Worm (Caenorhabditis elegans): ENCODE results near the gene T14B4.3.

The T14B4.3 gene

DNA sequence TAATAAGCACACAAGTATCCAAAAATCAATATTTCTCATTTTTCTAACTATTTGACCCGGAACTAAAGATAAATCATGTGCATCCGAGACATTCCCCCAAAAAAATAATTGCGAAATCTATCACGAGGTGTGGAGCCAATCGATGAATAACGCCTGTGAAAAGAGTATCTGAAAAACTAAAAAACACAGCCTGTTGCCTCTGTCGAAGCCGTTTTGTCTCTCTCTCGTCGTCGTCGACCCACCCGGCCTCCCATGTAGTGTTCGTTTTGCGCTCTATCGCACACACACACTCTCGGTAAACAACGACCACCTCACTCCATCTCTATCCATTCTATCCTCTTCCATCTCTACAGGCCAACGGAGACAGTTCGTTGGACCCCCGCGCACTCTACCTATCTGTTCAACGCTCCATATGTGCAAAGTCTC lies 48.0 kb downstream of the T14B4.3 start (continued):
- TF ChIP-seq hmg-20 (GFP tag; IDR thresholded peaks at IDR 0.05) (no peak), cebp-2 (GFP tag; IDR thresholded peaks at IDR 0.05) (0 out of 2 replicates have a peak, but pooled peaks have one; percentile 15), efl-1 (GFP tag; optimal IDR thresholded peaks at IDR 0.05) (no peak), ZK185.1 (tag; optimal IDR thresholded peaks at IDR 0.05; ENCODE audit: poor library complexity, severe bottlenecking) (no peak), hrde-1 (tag; optimal IDR thresholded peaks at IDR 0.05; ENCODE audit: borderline replicate concordance) (no peak), repo-1 (tag; optimal IDR thresholded peaks at IDR 0.05) (no peak), sea-2 (GFP tag; IDR thresholded peaks at IDR 0.05) (no peak), snpc-4 (GFP tag; optimal IDR thresholded peaks at IDR 0.05) (no peak), snpc-4 (tag; optimal IDR thresholded peaks at IDR 0.05) (peak in 2 of 4 experiments; percentile 12 to 22), Y67H2A.10 (GFP tag; conservative IDR thresholded peaks at IDR 0.05) (0 out of 2 replicates have a peak, but pooled peaks have one; percentile 58), nhr-80 (tag; optimal IDR thresholded peaks at IDR 0.05) (peak; percentile 58), ets-4 (GFP tag; optimal IDR thresholded peaks at IDR 0.05) (no peak), F49E8.2 (tag; optimal IDR thresholded peaks at IDR 0.05; ENCODE audit: insufficient read depth) (no peak), ztf-18 (tag; optimal IDR thresholded peaks at IDR 0.05) (peak; percentile 39), T07F8.4 (tag; optimal IDR thresholded peaks at IDR 0.05) (no peak), hlh-26 (GFP tag; conservative IDR thresholded peaks at IDR 0.05) (no peak), mcd-1 (GFP tag; IDR thresholded peaks at IDR 0.05) (peak; percentile 70), atf-7 (tag; optimal IDR thresholded peaks at IDR 0.05) (no peak), K12H6.12 (tag; optimal IDR thresholded peaks at IDR 0.05) (peak; percentile 91), F57A8.1 (GFP tag; optimal IDR thresholded peaks at IDR 0.05) (no peak), aptf-2 (GFP tag; conservative IDR thresholded peaks at IDR 0.05) (no peak), lin-40 (tag; optimal IDR thresholded peaks at IDR 0.05) (peak; percentile 23), unc-62 (GFP tag; optimal IDR thresholded peaks at IDR 0.05) (no peak), ztf-3 (GFP tag; optimal IDR thresholded peaks at IDR 0.05) (no peak), pbrm-1 (GFP tag; IDR thresholded peaks at IDR 0.05) (0 out of 2 replicates have a peak, but pooled peaks have one; percentile 33), somi-1 (GFP tag; optimal IDR thresholded peaks at IDR 0.05) (peak; percentile 52), ceh-91 (GFP tag; IDR thresholded peaks at IDR 0.05) (no peak), Y53F4B.3 (GFP tag; IDR thresholded peaks at IDR 0.05) (no peak), F52B5.7 (tag; optimal IDR thresholded peaks at IDR 0.05) (no peak), rec-8 (tag; optimal IDR thresholded peaks at IDR 0.05) (no peak), F57C9.4 (tag; optimal IDR thresholded peaks at IDR 0.05) (no peak), K11D2.4 (GFP tag; IDR thresholded peaks at IDR 0.05) (no peak; the same call in 1 of the 2 replicates), pha-4 (tag; optimal IDR thresholded peaks at IDR 0.05) (no peak), zim-3 (tag; optimal IDR thresholded peaks at IDR 0.05) (no peak), ztf-28 (GFP tag; IDR thresholded peaks at IDR 0.05) (no peak), ztf-25 (GFP tag; IDR thresholded peaks at IDR 0.05) (no peak), mel-28 (tag; optimal IDR thresholded peaks at IDR 0.05; ENCODE audit: borderline replicate concordance) (no peak), F22D6.2 (tag; optimal IDR thresholded peaks at IDR 0.05) (no peak), nhr-120 (GFP tag; IDR thresholded peaks at IDR 0.05) (no peak), B0019.2 (GFP tag; conservative IDR thresholded peaks at IDR 0.05) (no peak), Y79H2A.3 (GFP tag; conservative IDR thresholded peaks at IDR 0.05) (no peak), chd-7 (tag; optimal IDR thresholded peaks at IDR 0.05) (no peak), F55B11.4 (tag; optimal IDR thresholded peaks at IDR 0.05; ENCODE audit: borderline replicate concordance, insufficient read depth) (no peak), tlf-1 (GFP tag; optimal IDR thresholded peaks at IDR 0.05) (peak; percentile 42), him-1 (tag; optimal IDR thresholded peaks at IDR 0.05) (no peak), nfyb-1 (GFP tag; IDR thresholded peaks at IDR 0.05) (peak; percentile 82)

Measured in whole organism, young adult.